Worm (Caenorhabditis elegans): ENCODE measurements around the gene shc-2.

The shc-2 gene

ce11 chrII:4959719-4960118 is 9.2 kb upstream of the shc-2 start, which contains the start of gene ulp-2:
ulp-2 (minus strand) TSS chrII:4959876.
- no peak for TF ChIP-seq unc-130 (tag; optimal IDR thresholded peaks at IDR 0.05)
- TF ChIP-seq dpl-1 (GFP tag; optimal IDR thresholded peaks at IDR 0.05) = peak in 2 of 3 experiments; percentile 46 to 67
- TF ChIP-seq mab-9 (GFP tag; IDR thresholded peaks at IDR 0.05) = no peak
- TF ChIP-seq fkh-4 (tag; optimal IDR thresholded peaks at IDR 0.05; ENCODE audit: borderline replicate concordance) = no peak
- peak; percentile 40 for TF ChIP-seq mep-1 (tag; optimal IDR thresholded peaks at IDR 0.05)
- TF ChIP-seq pqm-1 (tag; optimal IDR thresholded peaks at IDR 0.05) = no peak
- TF ChIP-seq ets-5 (GFP tag; IDR thresholded peaks at IDR 0.05) = no peak
- TF ChIP-seq alr-1 (tag; optimal IDR thresholded peaks at IDR 0.05; ENCODE audit: borderline replicate concordance) = no peak
- TF ChIP-seq nhr-85 (tag) = no peak
- TF ChIP-seq tbx-2 (tag; optimal IDR thresholded peaks at IDR 0.05) = no peak
- no peak for TF ChIP-seq unc-30 (tag; optimal IDR thresholded peaks at IDR 0.05)
- no peak for TF ChIP-seq C16A3.4 (tag; optimal IDR thresholded peaks at IDR 0.05)
- TF ChIP-seq efl-1 (optimal IDR thresholded peaks at IDR 0.05) = peak; percentile 40 to 51
- TF ChIP-seq efl-1 (GFP tag; optimal IDR thresholded peaks at IDR 0.05 in 1 of 2) = peak; percentile 51 to 55
- no peak for TF ChIP-seq fkh-8 (tag; optimal IDR thresholded peaks at IDR 0.05)
- peak; percentile 37 for TF ChIP-seq lin-15B (tag; optimal IDR thresholded peaks at IDR 0.05)
- TF ChIP-seq Y116A8C.19 (tag; optimal IDR thresholded peaks at IDR 0.05; ENCODE audit: borderline replicate concordance) = no peak
- TF ChIP-seq lin-14 (GFP tag; optimal IDR thresholded peaks at IDR 0.05) = peak; percentile 22
- peak; percentile 12 for TF ChIP-seq snu-23 (GFP tag; optimal IDR thresholded peaks at IDR 0.05)
- TF ChIP-seq ceh-63 (GFP tag; optimal IDR thresholded peaks at IDR 0.05) = no peak
- no peak for TF ChIP-seq aly-2 (tag; optimal IDR thresholded peaks at IDR 0.05)
- no peak for TF ChIP-seq nhr-47 (tag; optimal IDR thresholded peaks at IDR 0.05)
- TF ChIP-seq nhr-71 (tag; optimal IDR thresholded peaks at IDR 0.05) = no peak
- peak; percentile 28 to 71 for TF ChIP-seq lin-35 (GFP tag; optimal IDR thresholded peaks at IDR 0.05)
- TF ChIP-seq blmp-1 (tag; optimal IDR thresholded peaks at IDR 0.05) = peak; percentile 7
- no peak for TF ChIP-seq jun-1 (tag; optimal IDR thresholded peaks at IDR 0.05)
- no peak for TF ChIP-seq nhr-77 (tag; optimal IDR thresholded peaks at IDR 0.05)
- peak; percentile 12 to 46 for TF ChIP-seq lsy-2 (tag; optimal IDR thresholded peaks at IDR 0.05)
- TF ChIP-seq rnt-1 (tag; optimal IDR thresholded peaks at IDR 0.05) = peak; percentile 13

DNA sequence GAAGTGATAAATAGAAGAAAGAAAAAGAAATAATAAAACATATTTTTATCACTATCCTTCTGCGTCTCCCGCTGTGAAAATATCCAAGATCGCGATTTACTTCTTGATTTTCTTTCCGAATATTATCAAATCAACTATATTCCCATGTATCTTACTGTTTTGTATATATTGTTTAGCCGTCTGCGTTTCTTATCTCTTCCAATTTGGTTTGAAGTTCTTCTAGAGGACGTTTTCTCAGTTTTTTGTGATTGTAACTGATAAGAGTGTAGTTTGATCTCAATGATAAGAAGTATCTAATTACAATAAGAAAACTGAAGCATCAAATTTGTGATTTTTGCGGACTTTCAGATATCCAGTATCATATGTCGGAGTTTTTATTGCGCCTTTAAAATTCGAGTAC is 8.3 kb upstream of the shc-2 start:
- TF ChIP-seq ztf-11 (tag; optimal IDR thresholded peaks at IDR 0.05) (no peak), mdl-1 (tag; optimal IDR thresholded peaks at IDR 0.05) (no peak), elt-2 (tag; optimal IDR thresholded peaks at IDR 0.05) (peak; percentile 67), lin-14 (GFP tag; optimal IDR thresholded peaks at IDR 0.05) (peak; percentile 45), snu-23 (GFP tag; optimal IDR thresholded peaks at IDR 0.05) (peak; percentile 9), unc-130 (tag; optimal IDR thresholded peaks at IDR 0.05) (no peak), hlh-17 (GFP tag; optimal IDR thresholded peaks at IDR 0.05; ENCODE audit: borderline replicate concordance) (no peak), lir-3 (tag; optimal IDR thresholded peaks at IDR 0.05; ENCODE audit: poor library complexity) (no peak), efl-3 (GFP tag; optimal IDR thresholded peaks at IDR 0.05) (no peak), ama-1 (optimal IDR thresholded peaks at IDR 0.05) (no peak), nhr-85 (tag) (peak; percentile 74), nhr-90 (tag; optimal IDR thresholded peaks at IDR 0.05; ENCODE audit: poor library complexity) (no peak), fkh-8 (tag; optimal IDR thresholded peaks at IDR 0.05) (no peak), nhr-20 (tag; optimal IDR thresholded peaks at IDR 0.05) (peak; percentile 44), ceh-63 (GFP tag; optimal IDR thresholded peaks at IDR 0.05) (no peak), lsy-2 (tag; optimal IDR thresholded peaks at IDR 0.05) (peak in 1 of 2 experiments; percentile 16), xbp-1 (tag; optimal IDR thresholded peaks at IDR 0.05) (no peak), blmp-1 (tag; optimal IDR thresholded peaks at IDR 0.05) (peak; percentile 31), fkh-10 (GFP tag; optimal IDR thresholded peaks at IDR 0.05) (no peak), nhr-19 (GFP tag; conservative IDR thresholded peaks at IDR 0.05) (no peak), snpc-4 (tag; optimal IDR thresholded peaks at IDR 0.05) (no peak), sup-37 (GFP tag; optimal IDR thresholded peaks at IDR 0.05) (no peak), mab-9 (GFP tag; IDR thresholded peaks at IDR 0.05) (no peak), elt-3 (tag; optimal IDR thresholded peaks at IDR 0.05) (peak in 1 of 6 experiments; percentile 63), lin-13 (GFP tag; optimal IDR thresholded peaks at IDR 0.05) (no peak)
